Worm (Caenorhabditis elegans) whole organism, young adult: ENCODE measurements around the gene rol-3.

Experiments used
- C06A6.2 ChIP-seq: fragments of 200-800 bp; sonication (Bioruptor generic); conservative IDR thresholded peaks from 2 replicates; pipeline ENCODE4 v1.3.6; 2022; ENCODE audit warnings: missing genetic modification characterization, missing compliant biosample characterization
- D2030.7 ChIP-seq: fragments of 200-800 bp; sonication (Bioruptor generic); IDR thresholded peaks from 2 replicates; pipeline ENCODE4 v1.3.6; 2022; ENCODE audit warnings: missing genetic modification reagents, missing genetic modification characterization, missing compliant biosample characterization
- F23B12.7 ChIP-seq: sonication (generic microtip); optimal IDR thresholded peaks from 2 replicates; lab custom pipeline; 2017; ENCODE audit warnings: missing genetic modification characterization, mild to moderate bottlenecking, missing compliant biosample characterization, antibody characterized with exemption, moderate library complexity; ENCODE audit not compliant: insufficient read depth
- F33H1.4 ChIP-seq: fragments of 200-800 bp; sonication (Bioruptor generic); IDR thresholded peaks from 2 replicates; pipeline ENCODE4 v1.3.6; 2022; ENCODE audit warnings: missing genetic modification reagents, missing genetic modification characterization, missing compliant biosample characterization
- F39B2.1 ChIP-seq: fragments of 200-800 bp; sonication (Bioruptor generic); IDR thresholded peaks from 2 replicates; pipeline ENCODE4 v1.3.6; 2022; ENCODE audit warnings: missing genetic modification reagents, missing genetic modification characterization, missing compliant biosample characterization
- F49E8.2 ChIP-seq: sonication (generic microtip); optimal IDR thresholded peaks from 3 replicates; lab custom pipeline; 2017; ENCODE audit warnings: missing genetic modification characterization, mild to moderate bottlenecking, missing compliant biosample characterization, antibody characterized with exemption, moderate library complexity; ENCODE audit not compliant: insufficient read depth
- F52B5.7 ChIP-seq: sonication (generic microtip); optimal IDR thresholded peaks from 2 replicates; lab custom pipeline; 2016; ENCODE audit warnings: mild to moderate bottlenecking, missing genetic modification characterization, missing compliant biosample characterization
- F55B11.4 ChIP-seq: sonication (generic microtip); optimal IDR thresholded peaks from 2 replicates; lab custom pipeline; 2016; ENCODE audit warnings: missing compliant biosample characterization, missing genetic modification characterization, borderline replicate concordance; ENCODE audit not compliant: insufficient read depth
- F57C9.4 ChIP-seq: sonication (generic microtip); optimal IDR thresholded peaks from 2 replicates; lab custom pipeline; 2017; ENCODE audit warnings: mild to moderate bottlenecking, missing genetic modification characterization, missing compliant biosample characterization
- K11D2.4 ChIP-seq: fragments of 200-800 bp; sonication (Bioruptor generic); IDR thresholded peaks from 2 replicates; pipeline ENCODE4 v1.3.6; 2022; ENCODE audit warnings: missing genetic modification reagents, missing genetic modification characterization, missing compliant biosample characterization
- Y56A3A.18 ChIP-seq: fragments of 200-800 bp; sonication (Bioruptor generic); IDR thresholded peaks from 2 replicates; pipeline ENCODE4 v1.3.6; 2022; ENCODE audit warnings: missing genetic modification reagents, missing genetic modification characterization, missing compliant biosample characterization
- Y67H2A.10 ChIP-seq: fragments of 200-800 bp; sonication (Bioruptor generic); conservative IDR thresholded peaks from 2 replicates; pipeline ENCODE4 v1.3.6; 2022; ENCODE audit warnings: missing genetic modification reagents, missing genetic modification characterization, missing compliant biosample characterization
- akir-1 ChIP-seq: fragments of 200-800 bp; sonication (Bioruptor generic); optimal IDR thresholded peaks from 2 replicates; lab custom pipeline; 2018; ENCODE audit warnings: mild to moderate bottlenecking, missing genetic modification characterization, moderate library complexity, missing compliant biosample characterization
- atf-7 ChIP-seq: sonication (generic microtip); optimal IDR thresholded peaks from 2 replicates; lab custom pipeline; 2017; ENCODE audit warnings: mild to moderate bottlenecking, missing genetic modification characterization, missing compliant biosample characterization
- attf-3 ChIP-seq: fragments of 200-800 bp; sonication (Bioruptor generic); conservative IDR thresholded peaks from 2 replicates; pipeline ENCODE4 v1.3.6; 2022; ENCODE audit warnings: missing genetic modification reagents, missing genetic modification characterization, missing compliant biosample characterization
- bed-1 ChIP-seq: fragments of 200-800 bp; sonication (Bioruptor generic); IDR thresholded peaks from 2 replicates; pipeline ENCODE4 v1.3.6; 2022; ENCODE audit warnings: missing genetic modification reagents, missing genetic modification characterization, missing compliant biosample characterization
- cebp-1 ChIP-seq, 2 experiments: fragments of 200-800 bp in 1 of 2; sonication (Bioruptor generic) in 1 of 2; sonication (generic microtip) in 1 of 2; IDR thresholded peaks in 1 of 2; optimal IDR thresholded peaks in 1 of 2; 2 replicates each; pipeline versions ENCODE4 v1.3.6 to Lab custom; 2017 to 2022; ENCODE audit warnings: missing compliant biosample characterization in 2 of 2, missing genetic modification characterization in 2 of 2, mild to moderate bottlenecking in 1 of 2, missing genetic modification reagents in 1 of 2, moderate library complexity in 1 of 2
- cebp-2 ChIP-seq: fragments of 200-800 bp; sonication (Bioruptor generic); IDR thresholded peaks from 2 replicates; pipeline ENCODE4 v1.3.6; 2022; ENCODE audit warnings: missing genetic modification characterization, missing compliant biosample characterization
- ceh-100 ChIP-seq: fragments of 200-800 bp; sonication (Bioruptor generic); IDR thresholded peaks from 2 replicates; pipeline ENCODE4 v1.3.6; 2022; ENCODE audit warnings: missing genetic modification reagents, missing genetic modification characterization, missing compliant biosample characterization
- chd-7 ChIP-seq: sonication (generic microtip); optimal IDR thresholded peaks from 2 replicates; lab custom pipeline; 2016; ENCODE audit warnings: mild to moderate bottlenecking, missing genetic modification characterization, moderate library complexity, missing compliant biosample characterization
- die-1 ChIP-seq: sonication (generic microtip); optimal IDR thresholded peaks from 2 replicates; lab custom pipeline; 2016; ENCODE audit warnings: missing genotype, mild to moderate bottlenecking, missing genetic modification characterization, missing compliant biosample characterization
- dpff-1 ChIP-seq: sonication (generic microtip); optimal IDR thresholded peaks from 2 replicates; lab custom pipeline; 2017; ENCODE audit warnings: mild to moderate bottlenecking, missing genetic modification characterization, missing compliant biosample characterization
- egl-44 ChIP-seq: fragments of 200-800 bp; sonication (Bioruptor generic); IDR thresholded peaks from 2 replicates; pipeline ENCODE4 v1.3.6; 2022; ENCODE audit warnings: missing genetic modification reagents, missing genetic modification characterization, missing compliant biosample characterization
- egrh-3 ChIP-seq: fragments of 200-800 bp; sonication (Bioruptor generic); IDR thresholded peaks from 2 replicates; pipeline ENCODE4 v1.3.6; 2022; ENCODE audit warnings: missing genetic modification reagents, missing genetic modification characterization, missing compliant biosample characterization
- gei-17 ChIP-seq: fragments of 200-800 bp; sonication (Bioruptor generic); optimal IDR thresholded peaks from 2 replicates; lab custom pipeline; 2018; ENCODE audit warnings: mild to moderate bottlenecking, missing genetic modification characterization, missing compliant biosample characterization
- hmg-1.2 ChIP-seq: fragments of 200-800 bp; sonication (Bioruptor generic); IDR thresholded peaks from 2 replicates; pipeline ENCODE4 v1.3.6; 2022; ENCODE audit warnings: missing genetic modification reagents, missing genetic modification characterization, missing compliant biosample characterization
- hrde-1 ChIP-seq: sonication (generic microtip); optimal IDR thresholded peaks from 2 replicates; lab custom pipeline; 2016; ENCODE audit warnings: missing genetic modification characterization, mild to moderate bottlenecking, missing compliant biosample characterization, moderate library complexity, missing genotype, missing genetic modification reagents, borderline replicate concordance
- hsf-1 ChIP-seq: fragments of 200-800 bp; sonication (Bioruptor generic); IDR thresholded peaks from 2 replicates; pipeline ENCODE4 v1.3.6; 2022; ENCODE audit warnings: missing genetic modification reagents, missing genetic modification characterization, missing compliant biosample characterization
- let-526 ChIP-seq: fragments of 200-800 bp; sonication (Bioruptor generic); IDR thresholded peaks from 2 replicates; pipeline ENCODE4 v1.3.6; 2022; ENCODE audit warnings: missing genetic modification reagents, missing genetic modification characterization, missing compliant biosample characterization
- lin-26 ChIP-seq: fragments of 200-800 bp; sonication (Bioruptor generic); IDR thresholded peaks from 2 replicates; pipeline ENCODE4 v1.3.6; 2022; ENCODE audit warnings: missing genetic modification reagents, missing genetic modification characterization, missing compliant biosample characterization
- lin-40 ChIP-seq: sonication (generic microtip); optimal IDR thresholded peaks from 2 replicates; lab custom pipeline; 2016; ENCODE audit warnings: missing genetic modification characterization, mild to moderate bottlenecking, missing compliant biosample characterization, missing genotype, missing genetic modification reagents
- madf-6 ChIP-seq: fragments of 200-800 bp; sonication (Bioruptor generic); IDR thresholded peaks from 2 replicates; pipeline ENCODE4 v1.3.6; 2022; ENCODE audit warnings: missing genetic modification reagents, missing genetic modification characterization, missing compliant biosample characterization
- mcd-1 ChIP-seq: fragments of 200-800 bp; sonication (Bioruptor generic); IDR thresholded peaks from 2 replicates; pipeline ENCODE4 v1.3.6; 2022; ENCODE audit warnings: missing genetic modification reagents, missing genetic modification characterization, missing compliant biosample characterization
- mxl-1 ChIP-seq: sonication (generic microtip); optimal IDR thresholded peaks from 2 replicates; lab custom pipeline; 2016; ENCODE audit warnings: missing genetic modification characterization, missing compliant biosample characterization
- nhr-80 ChIP-seq: sonication (generic microtip); optimal IDR thresholded peaks from 2 replicates; lab custom pipeline; 2016; ENCODE audit warnings: missing genetic modification characterization, missing compliant biosample characterization
- pha-4 ChIP-seq: fragments of 150-350 bp; sonication (generic microtip); optimal IDR thresholded peaks from 2 replicates; lab custom pipeline; 2014; ENCODE audit warnings: missing biosample characterization, missing genetic modification reagents, missing genetic modification characterization
- rec-8 ChIP-seq, 2 experiments: sonication (generic microtip); optimal IDR thresholded peaks; 2 replicates each; lab custom pipeline; 2016; ENCODE audit warnings: mild to moderate bottlenecking in 2 of 2, missing genetic modification characterization in 2 of 2, missing genetic modification reagents in 2 of 2, missing genotype in 2 of 2, missing biosample characterization in 1 of 2, missing compliant biosample characterization in 1 of 2, moderate library complexity in 1 of 2
- unc-62 ChIP-seq: fragments of 150-350 bp; optimal IDR thresholded peaks from 2 replicates; lab custom pipeline; 2014; ENCODE audit warnings: missing biosample characterization, missing genetic modification reagents, missing genetic modification characterization
- xnd-1 ChIP-seq: sonication (generic microtip); optimal IDR thresholded peaks from 2 replicates; lab custom pipeline; 2016; ENCODE audit warnings: missing genotype, missing genetic modification reagents, missing genetic modification characterization, missing compliant biosample characterization
- ztf-18 ChIP-seq: sonication (generic microtip); optimal IDR thresholded peaks from 2 replicates; lab custom pipeline; 2016; ENCODE audit warnings: missing genotype, mild to moderate bottlenecking, missing genetic modification characterization, missing compliant biosample characterization
- ztf-25 ChIP-seq: fragments of 200-800 bp; sonication (Bioruptor generic); IDR thresholded peaks from 2 replicates; pipeline ENCODE4 v1.3.6; 2022; ENCODE audit warnings: missing genetic modification reagents, missing genetic modification characterization, missing compliant biosample characterization
- ztf-26 ChIP-seq: sonication (generic microtip); optimal IDR thresholded peaks from 2 replicates; lab custom pipeline; 2017; ENCODE audit warnings: missing genetic modification characterization, missing compliant biosample characterization
- ztf-28 ChIP-seq: fragments of 200-800 bp; sonication (Bioruptor generic); IDR thresholded peaks from 2 replicates; pipeline ENCODE4 v1.3.6; 2022; ENCODE audit warnings: missing genetic modification reagents, missing genetic modification characterization, missing compliant biosample characterization
- ztf-3 ChIP-seq: fragments of 200-800 bp; sonication (Bioruptor generic); optimal IDR thresholded peaks from 2 replicates; lab custom pipeline; 2018; ENCODE audit warnings: mild to moderate bottlenecking, missing genetic modification characterization, missing compliant biosample characterization

rol-3 gene

DNA sequence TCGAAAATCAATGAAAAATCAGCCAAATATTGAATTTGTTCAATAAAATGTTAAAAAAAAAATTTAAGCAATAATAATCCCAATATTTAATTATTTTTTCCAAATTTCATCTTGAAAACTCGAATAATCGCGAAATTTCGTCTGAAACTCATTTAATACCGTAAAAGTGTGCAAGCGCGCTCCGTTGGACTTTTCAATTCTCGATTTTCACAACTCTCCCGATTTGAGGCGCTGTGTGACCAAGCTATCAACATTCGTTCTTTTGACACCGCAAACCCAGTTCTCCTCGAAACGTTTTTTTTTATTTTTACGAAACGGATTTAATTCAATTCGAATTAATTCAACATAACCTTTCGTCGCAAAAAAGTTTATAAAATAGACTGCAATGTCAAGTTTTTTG is 57.5 kb downstream of the rol-3 start:
- peak; percentile 64; the same call in 1 of the 2 replicates for TF ChIP-seq mcd-1
- TF ChIP-seq, all 124 proteins: peak for 1; not testable (repeated sequence) for 123

DNA sequence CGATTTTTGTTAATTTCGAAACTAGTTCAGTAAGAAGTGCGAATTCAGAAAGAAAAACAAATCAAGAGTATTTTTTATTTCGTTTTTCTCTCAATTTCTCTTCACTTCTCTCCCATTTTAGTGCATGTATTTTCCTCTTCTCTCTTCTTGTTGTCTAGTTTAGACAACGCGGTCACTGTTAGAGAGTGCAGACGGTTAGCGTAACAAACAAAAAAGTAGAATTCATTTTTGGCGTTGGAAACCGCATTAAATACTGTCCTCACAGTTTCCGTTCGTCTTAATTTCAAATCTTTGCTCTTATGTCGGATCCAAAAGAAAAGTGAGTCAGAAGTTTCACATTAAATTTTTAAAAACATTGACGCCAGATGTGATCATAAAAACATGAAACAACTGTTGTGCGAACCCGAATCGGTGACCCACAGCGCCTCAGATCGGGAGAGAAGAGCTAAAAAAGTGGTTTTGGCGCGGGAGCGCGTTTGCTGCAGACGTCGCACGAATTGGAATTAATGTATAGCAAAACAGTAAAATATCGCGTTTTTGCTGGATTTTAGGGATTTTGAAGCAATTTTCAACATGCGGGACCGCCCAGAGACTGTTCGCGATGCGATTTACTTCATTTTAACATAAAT is 59.2 kb downstream of the rol-3 start, which contains the start of gene srp-7:
Gene srp-7 (plus strand): TSS at position 213 of the 629 bp plus-strand sequence.
- no peak for TF ChIP-seq ztf-18 (tag; lab: Kevin White, UChicago)
- TF ChIP-seq ceh-100 (GFP tag; lab: Robert Waterston, UW): peak; percentile 89
- no peak for TF ChIP-seq F55B11.4 (tag; lab: Kevin White, UChicago)
- TF ChIP-seq cebp-1 (GFP tag; IDR thresholded peaks at IDR 0.05; lab: Robert Waterston, UW): peak; percentile 75
- TF ChIP-seq cebp-1 (tag; optimal IDR thresholded peaks at IDR 0.05; lab: Kevin White, UChicago): no peak
- TF ChIP-seq D2030.7 (GFP tag; lab: Robert Waterston, UW): peak; percentile 47; the same call in 1 of the 2 replicates
- TF ChIP-seq atf-7 (tag; lab: Kevin White, UChicago): no peak
- TF ChIP-seq hmg-1.2 (GFP tag; lab: Robert Waterston, UW): peak; percentile 70; the same call in 1 of the 2 replicates
- no peak for TF ChIP-seq akir-1 (GFP tag; lab: Kevin White, UChicago)
- TF ChIP-seq F39B2.1 (GFP tag; lab: Robert Waterston, UW): no peak
- peak; percentile 60 for TF ChIP-seq attf-3
- no peak for TF ChIP-seq egl-44
- peak; percentile 84 for TF ChIP-seq mcd-1
- no peak for TF ChIP-seq F49E8.2 (tag; lab: Kevin White, UChicago)
- TF ChIP-seq hsf-1 (GFP tag; lab: Robert Waterston, UW): no peak
- TF ChIP-seq lin-40 (tag; lab: Kevin White, UChicago): peak; percentile 31
- no peak for TF ChIP-seq unc-62
- 0 out of 2 replicates have a peak, but pooled peaks have one; percentile 20 for TF ChIP-seq C06A6.2 (GFP tag; lab: Robert Waterston, UW)
- peak; percentile 27 for TF ChIP-seq nhr-80
- no peak for TF ChIP-seq F57C9.4 (tag; lab: Kevin White, UChicago)
- TF ChIP-seq chd-7 (tag; lab: Kevin White, UChicago): no peak
- no peak for TF ChIP-seq bed-1 (GFP tag; lab: Robert Waterston, UW)
- TF ChIP-seq xnd-1 (tag; lab: Kevin White, UChicago): no peak
- TF ChIP-seq Y56A3A.18 (GFP tag; lab: Robert Waterston, UW): no peak
- no peak for TF ChIP-seq F23B12.7
- peak; percentile 33; the same call in 1 of the 2 replicates for TF ChIP-seq egrh-3 (GFP tag; lab: Robert Waterston, UW)
- no peak for TF ChIP-seq die-1 (tag; lab: Kevin White, UChicago)
- TF ChIP-seq F52B5.7 (tag; lab: Kevin White, UChicago): no peak
- TF ChIP-seq F33H1.4 (GFP tag; lab: Robert Waterston, UW): 0 out of 2 replicates have a peak, but pooled peaks have one; percentile 10
- no peak for TF ChIP-seq ztf-28 (GFP tag; lab: Robert Waterston, UW)
- TF ChIP-seq madf-6 (GFP tag; lab: Robert Waterston, UW): 0 out of 2 replicates have a peak, but pooled peaks have one; percentile 28
- TF ChIP-seq K11D2.4: no peak
- TF ChIP-seq rec-8 (tag; optimal IDR thresholded peaks at IDR 0.05; lab: Kevin White, UChicago): no peak
- no peak for TF ChIP-seq ztf-3 (GFP tag; lab: Kevin White, UChicago)
- peak; percentile 26 for TF ChIP-seq ztf-26
- TF ChIP-seq dpff-1 (tag; lab: Kevin White, UChicago): no peak
- no peak for TF ChIP-seq cebp-2 (GFP tag; lab: Robert Waterston, UW)
- TF ChIP-seq ztf-25 (GFP tag; lab: Robert Waterston, UW): 0 out of 2 replicates have a peak, but pooled peaks have one; percentile 44
- TF ChIP-seq gei-17: no peak
- no peak for TF ChIP-seq pha-4 (tag; lab: Kevin White, UChicago)
- peak; percentile 55; the same call in 1 of the 2 replicates for TF ChIP-seq lin-26 (GFP tag; lab: Robert Waterston, UW)
- TF ChIP-seq Y67H2A.10 (GFP tag; lab: Robert Waterston, UW): 0 out of 2 replicates have a peak, but pooled peaks have one; percentile 24
- TF ChIP-seq mxl-1 (tag; lab: Kevin White, UChicago): no peak
- TF ChIP-seq let-526 (GFP tag; lab: Robert Waterston, UW): no peak
- TF ChIP-seq hrde-1 (tag; lab: Kevin White, UChicago): no peak
